Fruit fly (Drosophila melanogaster) whole organism, embryonic: ENCODE measurements around the gene CG34429.

Experiments
- BEAF-32 ChIP-seq: fragments of 200-800 bp; sonication (Bioruptor generic); optimal IDR thresholded peaks from 3 replicates; lab custom pipeline; 2017; ENCODE audit warnings: missing biosample characterization, missing genetic modification characterization, mild to moderate bottlenecking, moderate library complexity, missing genetic modification reagents
- CG11456 ChIP-seq: fragments of 200-800 bp; sonication (Bioruptor generic); IDR thresholded peaks from 3 replicates; pipeline ENCODE4 v1.3.6; 2022; ENCODE audit warnings: missing biosample characterization, missing genetic modification characterization
- CG13775 ChIP-seq: fragments of 200-800 bp; sonication (Bioruptor generic); optimal IDR thresholded peaks from 3 replicates; lab custom pipeline; 2017; ENCODE audit warnings: missing biosample characterization, mild to moderate bottlenecking, missing genetic modification characterization
- CG13894 ChIP-seq: fragments of 200-800 bp; sonication (Bioruptor generic); optimal IDR thresholded peaks from 3 replicates; lab custom pipeline; 2018; ENCODE audit warnings: missing biosample characterization, mild to moderate bottlenecking, missing genetic modification characterization, moderate library complexity
- CG17186 ChIP-seq: fragments of 200-800 bp; sonication (Bioruptor generic); optimal IDR thresholded peaks from 3 replicates; lab custom pipeline; 2017; ENCODE audit warnings: missing biosample characterization, missing genetic modification reagents, missing genetic modification characterization
- CG2199 ChIP-seq: fragments of 200-800 bp; sonication (Bioruptor generic); IDR thresholded peaks from 3 replicates; pipeline ENCODE4 v1.3.6; 2022; ENCODE audit warnings: missing biosample characterization, missing genetic modification characterization
- CG3281 ChIP-seq: fragments of 200-800 bp; sonication (Bioruptor generic); optimal IDR thresholded peaks from 3 replicates; lab custom pipeline; 2017; ENCODE audit warnings: missing biosample characterization, mild to moderate bottlenecking, missing genetic modification characterization
- CG5180 ChIP-seq: fragments of 200-800 bp; sonication (Bioruptor generic); optimal IDR thresholded peaks from 3 replicates; lab custom pipeline; 2017; ENCODE audit warnings: missing biosample characterization, missing genetic modification characterization, mild to moderate bottlenecking, moderate library complexity, missing genetic modification reagents
- CG7556 ChIP-seq: fragments of 200-800 bp; sonication (Bioruptor generic); optimal IDR thresholded peaks from 2 replicates; lab custom pipeline; 2017; ENCODE audit warnings: missing biosample characterization, mild to moderate bottlenecking, missing genetic modification characterization
- CG7745 ChIP-seq: fragments of 200-800 bp; sonication (Bioruptor generic); optimal IDR thresholded peaks from 2 replicates; lab custom pipeline; 2018; ENCODE audit warnings: missing biosample characterization, mild to moderate bottlenecking, missing genetic modification characterization, moderate library complexity
- CG8765 ChIP-seq: fragments of 200-800 bp; sonication (Bioruptor generic); IDR thresholded peaks from 2 replicates; pipeline ENCODE4 v1.3.6; 2022; ENCODE audit warnings: missing biosample characterization, missing genetic modification characterization
- CG9797 ChIP-seq: fragments of 200-800 bp; sonication (Bioruptor generic); optimal IDR thresholded peaks from 3 replicates; lab custom pipeline; 2018; ENCODE audit warnings: missing biosample characterization, mild to moderate bottlenecking, missing genetic modification characterization
- CG9876 ChIP-seq: fragments of 200-800 bp; sonication (Bioruptor generic); optimal IDR thresholded peaks from 2 replicates; lab custom pipeline; 2016; ENCODE audit warnings: missing biosample characterization, missing genetic modification characterization
- CTCF ChIP-seq: fragments of 200-800 bp; sonication (Bioruptor generic); optimal IDR thresholded peaks from 2 replicates; lab custom pipeline; 2017; ENCODE audit warnings: missing biosample characterization, mild to moderate bottlenecking, missing genetic modification characterization, moderate library complexity
- Drgx ChIP-seq: fragments of 200-800 bp; sonication (Bioruptor generic); IDR thresholded peaks from 2 replicates; pipeline ENCODE4 v1.3.6; 2022; ENCODE audit warnings: missing biosample characterization, missing genetic modification characterization
- Ets65A ChIP-seq: fragments of 200-800 bp; sonication (Bioruptor generic); peaks from one replicate; lab custom pipeline; 2016; ENCODE audit warnings: missing biosample characterization, missing genetic modification characterization
- Ets97D ChIP-seq: fragments of 200-800 bp; sonication (Bioruptor generic); optimal IDR thresholded peaks from 3 replicates; lab custom pipeline; 2016; ENCODE audit warnings: missing biosample characterization, missing genetic modification characterization
- Fer1 ChIP-seq: fragments of 200-800 bp; sonication (Bioruptor generic); optimal IDR thresholded peaks from 2 replicates; lab custom pipeline; 2017; ENCODE audit warnings: missing biosample characterization, mild to moderate bottlenecking, missing genetic modification characterization
- HHEX ChIP-seq: fragments of 200-800 bp; sonication (Bioruptor generic); optimal IDR thresholded peaks from 3 replicates; lab custom pipeline; 2017; ENCODE audit warnings: missing biosample characterization, mild to moderate bottlenecking, missing genetic modification characterization, missing genetic modification reagents
- HLH3B ChIP-seq: fragments of 200-800 bp; sonication (Bioruptor generic); IDR thresholded peaks from 2 replicates; pipeline ENCODE4 v1.3.6; 2022; ENCODE audit warnings: missing biosample characterization, missing genetic modification characterization
- Hand ChIP-seq: fragments of 200-800 bp; sonication (Bioruptor generic); optimal IDR thresholded peaks from 2 replicates; lab custom pipeline; 2017; ENCODE audit warnings: mild to moderate bottlenecking, missing biosample characterization, missing genetic modification reagents, missing genetic modification characterization
- Nf-YB ChIP-seq: fragments of 200-800 bp; sonication (Bioruptor generic); optimal IDR thresholded peaks from 3 replicates; lab custom pipeline; 2019; ENCODE audit warnings: missing biosample characterization, mild to moderate bottlenecking, missing genetic modification characterization, moderate library complexity
- Stat92E ChIP-seq, 3 experiments: fragments of >200 bp in 2 of 3; fragments of 200-800 bp in 1 of 3; sonication (Bioruptor generic) in 1 of 3; optimal IDR thresholded peaks; 2 replicates each; lab custom pipeline; 2017 to 2019; ENCODE audit warnings: missing biosample characterization in 3 of 3, missing genetic modification characterization in 3 of 3, mild to moderate bottlenecking in 1 of 3, moderate library complexity in 1 of 3
- ac ChIP-seq: fragments of 200-800 bp; sonication (Bioruptor generic); optimal IDR thresholded peaks from 3 replicates; lab custom pipeline; 2017; ENCODE audit warnings: missing biosample characterization, mild to moderate bottlenecking, missing genetic modification characterization
- amos ChIP-seq: fragments of 200-800 bp; sonication (Bioruptor generic); IDR thresholded peaks from 2 replicates; pipeline ENCODE4 v1.3.6; 2022; ENCODE audit warnings: missing biosample characterization, missing genetic modification characterization; ENCODE audit not compliant: partially characterized antibody
- aop ChIP-seq: fragments of 200-800 bp; sonication (Bioruptor generic); IDR thresholded peaks from 2 replicates; pipeline ENCODE4 v1.3.6; 2022; ENCODE audit warnings: missing biosample characterization, missing genetic modification characterization
- ase ChIP-seq: fragments of 200-800 bp; sonication (Bioruptor generic); IDR thresholded peaks from 3 replicates; pipeline ENCODE4 v1.3.6; 2022; ENCODE audit warnings: missing biosample characterization, missing genetic modification characterization
- chm ChIP-seq: fragments of 200-800 bp; sonication (Bioruptor generic); IDR thresholded peaks from 2 replicates; pipeline ENCODE4 v1.3.6; 2022; ENCODE audit warnings: missing biosample characterization, missing genetic modification characterization
- crol ChIP-seq: fragments of 200-800 bp; sonication (Bioruptor generic); IDR thresholded peaks from 2 replicates; pipeline ENCODE4 v1.3.6; 2022; ENCODE audit warnings: missing biosample characterization, missing genetic modification characterization
- cwo ChIP-seq: fragments of 200-800 bp; sonication (Bioruptor generic); optimal IDR thresholded peaks from 3 replicates; lab custom pipeline; 2017; ENCODE audit warnings: missing biosample characterization, missing genetic modification characterization, mild to moderate bottlenecking, moderate library complexity, missing genetic modification reagents
- disco-r ChIP-seq: fragments of 200-800 bp; sonication (Bioruptor generic); optimal IDR thresholded peaks from 2 replicates; lab custom pipeline; 2016; ENCODE audit warnings: missing biosample characterization, missing genetic modification characterization
- grn ChIP-seq: fragments of 200-800 bp; sonication (Bioruptor generic); optimal IDR thresholded peaks from 3 replicates; lab custom pipeline; 2017; ENCODE audit warnings: missing biosample characterization, missing genetic modification characterization
- nom ChIP-seq: fragments of 200-800 bp; sonication (Bioruptor generic); optimal IDR thresholded peaks from 2 replicates; lab custom pipeline; 2017; ENCODE audit warnings: missing biosample characterization, missing genetic modification characterization, mild to moderate bottlenecking, moderate library complexity, missing genetic modification reagents
- pnt ChIP-seq: fragments of 200-800 bp; sonication (Bioruptor generic); optimal IDR thresholded peaks from 3 replicates; lab custom pipeline; 2016; ENCODE audit warnings: missing biosample characterization, missing genetic modification characterization
- sens ChIP-seq: fragments of 200-800 bp; sonication (Bioruptor generic); peaks from one replicate; lab custom pipeline; 2016; ENCODE audit warnings: missing biosample characterization, missing genetic modification characterization
- vnd ChIP-seq: fragments of 200-800 bp; sonication (Bioruptor generic); IDR thresholded peaks from 3 replicates; pipeline ENCODE4 v1.3.6; 2022; ENCODE audit warnings: missing biosample characterization, missing genetic modification characterization; ENCODE audit not compliant: partially characterized antibody
- wek ChIP-seq: fragments of 200-800 bp; sonication (Bioruptor generic); optimal IDR thresholded peaks from 3 replicates; lab custom pipeline; 2018; ENCODE audit warnings: missing biosample characterization, mild to moderate bottlenecking, missing genetic modification characterization, moderate library complexity

Gene CG34429

dm6 chr3L:13105863-13106262 is 43.0 kb downstream of the CG34429 start:
- no peak for TF ChIP-seq Nf-YB (GFP tag; lab: Kevin White, UChicago)
- peak; percentile 27 for TF ChIP-seq ac
- TF ChIP-seq Stat92E (GFP tag; optimal IDR thresholded peaks at IDR 0.05; lab: Kevin White, UChicago): peak in 1 of 3 experiments; percentile 67
- peak; percentile 83 for TF ChIP-seq grn (GFP tag; lab: Kevin White, UChicago)
- no peak for TF ChIP-seq Fer1 (GFP tag; lab: Kevin White, UChicago)
- TF ChIP-seq CG7745: peak; percentile 24
- no peak for TF ChIP-seq CG5180 (GFP tag; lab: Kevin White, UChicago)
- no peak for TF ChIP-seq HLH3B (GFP tag; lab: Robert Waterston, UW)
- no peak for TF ChIP-seq disco-r (GFP tag; lab: Kevin White, UChicago)
- peak; percentile 30 for TF ChIP-seq sens (GFP tag; lab: Kevin White, UChicago)
- TF ChIP-seq CG2199 (GFP tag; lab: Robert Waterston, UW): peak; percentile 85
- no peak for TF ChIP-seq ase (GFP tag; lab: Robert Waterston, UW)
- TF ChIP-seq cwo (GFP tag; lab: Kevin White, UChicago): no peak
- no peak for TF ChIP-seq CG9797 (GFP tag; lab: Kevin White, UChicago)
- TF ChIP-seq amos (GFP tag; lab: Robert Waterston, UW): no peak
- TF ChIP-seq pnt (GFP tag; lab: Kevin White, UChicago): no peak
- TF ChIP-seq Hand: no peak
- TF ChIP-seq HHEX: no peak
- TF ChIP-seq CG13775: no peak
- no peak for TF ChIP-seq CG3281 (GFP tag; lab: Kevin White, UChicago)
- no peak for TF ChIP-seq CG7556 (GFP tag; lab: Kevin White, UChicago)
- no peak for TF ChIP-seq CG17186 (GFP tag; lab: Kevin White, UChicago)

DNA sequence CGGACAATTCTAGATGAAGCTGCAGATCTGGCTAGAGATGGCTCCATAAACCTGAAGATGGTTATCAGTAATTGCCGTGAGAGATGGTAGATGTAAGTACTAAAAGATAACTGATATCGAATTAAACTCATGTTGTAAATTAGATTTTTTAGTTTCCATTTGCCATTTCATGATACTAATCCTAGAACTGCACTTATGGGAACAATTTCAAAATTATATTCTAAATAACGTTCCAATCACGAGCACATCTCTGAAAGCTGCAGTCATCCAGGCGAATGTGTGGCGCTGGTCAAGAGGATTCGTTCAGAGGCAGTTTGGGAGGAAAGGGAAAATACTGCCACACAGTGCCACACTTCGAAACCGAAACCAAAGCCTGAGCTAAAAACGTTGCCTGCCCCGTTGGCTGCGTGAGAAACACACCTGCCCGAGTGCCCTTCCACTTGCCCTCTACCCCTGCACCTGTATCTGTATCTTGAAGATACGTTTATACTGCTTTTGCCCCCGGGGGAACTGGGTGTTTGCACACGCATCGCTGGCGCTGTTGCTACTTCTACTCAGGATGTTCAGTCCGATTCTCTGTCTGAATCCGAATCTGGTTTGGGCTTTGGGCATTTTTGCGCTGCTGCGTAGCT is 44.6 kb downstream of the CG34429 start:
- TF ChIP-seq Ets65A (GFP tag; lab: Kevin White, UChicago) (peak; percentile 55), nom (GFP tag; lab: Kevin White, UChicago) (peak; percentile 35), CG9876 (GFP tag; lab: Kevin White, UChicago) (no peak), CG11456 (GFP tag; lab: Robert Waterston, UW) (no peak), wek (GFP tag; lab: Kevin White, UChicago) (no peak), ac (peak; percentile 73), vnd (GFP tag; lab: Robert Waterston, UW) (peak; percentile 18; the same call in 1 of the 3 replicates), crol (peak; percentile 45), chm (GFP tag; lab: Robert Waterston, UW) (peak; percentile 26; the same call in 1 of the 2 replicates), aop (GFP tag; lab: Robert Waterston, UW) (no peak), CTCF (GFP tag; lab: Kevin White, UChicago) (no peak), BEAF-32 (GFP tag; lab: Kevin White, UChicago) (peak; percentile 6), CG13894 (tag; lab: Kevin White, UChicago) (peak; percentile 32), Ets97D (GFP tag; lab: Kevin White, UChicago) (no peak), CG8765 (GFP tag; lab: Robert Waterston, UW) (no peak), Drgx (GFP tag; lab: Robert Waterston, UW) (0 out of 2 replicates have a peak, but pooled peaks have one; percentile 16)
- TF ChIP-seq, all 482 proteins: peak for 9
